Worm (Caenorhabditis elegans): ENCODE data around the gene Y37E11B.10.

The Y37E11B.10 gene

ce11 chrIV:3590821-3591220, 15.4 kb downstream of the Y37E11B.10 start:
- TF ChIP-seq let-526 (GFP tag; IDR thresholded peaks at IDR 0.05) (no peak), zfh-2 (GFP tag; conservative IDR thresholded peaks at IDR 0.05) (peak; percentile 70)

- TF ChIP-seq dox-1 (GFP tag; IDR thresholded peaks at IDR 0.05): 0 out of 2 replicates have a peak, but pooled peaks have one; percentile 9
Observed at ce11 chrIV:3582806-3583205, 23.5 kb downstream of the Y37E11B.10 start, which contains the start of gene blos-7. TSS of gene blos-7 (minus strand) at chrIV:3582906.

- TF ChIP-seq gei-17 (GFP tag; optimal IDR thresholded peaks at IDR 0.05): no peak
- peak; percentile 56 for TF ChIP-seq mcd-1 (GFP tag; IDR thresholded peaks at IDR 0.05)
Observed at ce11 chrIV:3579477-3579975, 26.7 kb downstream of the Y37E11B.10 start, which contains the start of gene Y37E11B.1. TSS of gene Y37E11B.1 (plus strand) at chrIV:3579621.

- no peak for TF ChIP-seq ceh-58 (GFP tag; IDR thresholded peaks at IDR 0.05)
- TF ChIP-seq B0035.1 (tag; optimal IDR thresholded peaks at IDR 0.05): no peak
- TF ChIP-seq hmg-1.2 (GFP tag; IDR thresholded peaks at IDR 0.05): peak; percentile 43; the same call in 1 of the 2 replicates
Observed at ce11 chrIV:3578667-3579066, 27.6 kb downstream of the Y37E11B.10 start.

- no peak for TF ChIP-seq mxl-1 (tag; optimal IDR thresholded peaks at IDR 0.05)
- no peak for TF ChIP-seq ceh-58 (GFP tag; IDR thresholded peaks at IDR 0.05)
- TF ChIP-seq efl-1 (GFP tag; optimal IDR thresholded peaks at IDR 0.05): no peak
- TF ChIP-seq ceh-100 (GFP tag; IDR thresholded peaks at IDR 0.05): no peak
- no peak for TF ChIP-seq K11D2.4 (GFP tag; IDR thresholded peaks at IDR 0.05)
- no peak for TF ChIP-seq F57C9.4 (tag; optimal IDR thresholded peaks at IDR 0.05)
- TF ChIP-seq mel-28 (tag; optimal IDR thresholded peaks at IDR 0.05; ENCODE audit: borderline replicate concordance): no peak
- TF ChIP-seq let-607 (tag; optimal IDR thresholded peaks at IDR 0.05): no peak
- TF ChIP-seq hsf-1 (GFP tag; IDR thresholded peaks at IDR 0.05): no peak
- TF ChIP-seq athp-1 (tag; optimal IDR thresholded peaks at IDR 0.05): no peak
- TF ChIP-seq rec-8 (tag; optimal IDR thresholded peaks at IDR 0.05): no peak
- TF ChIP-seq F22D6.2 (tag; optimal IDR thresholded peaks at IDR 0.05): no peak
- TF ChIP-seq hmg-1.2 (GFP tag; IDR thresholded peaks at IDR 0.05): no peak
Observed at ce11 chrIV:3578155-3578554, 28.1 kb downstream of the Y37E11B.10 start, which contains the start of gene Y37E11B.2. TSS of gene Y37E11B.2 (plus strand) at chrIV:3578455.

- TF ChIP-seq repo-1 (tag; optimal IDR thresholded peaks at IDR 0.05) (no peak), zfh-2 (GFP tag; conservative IDR thresholded peaks at IDR 0.05) (peak; percentile 66)
Observed at ce11 chrIV:3570612-3571011, 35.7 kb downstream of the Y37E11B.10 start.

- TF ChIP-seq sptf-2 (GFP tag; optimal IDR thresholded peaks at IDR 0.05) (no peak), akir-1 (GFP tag; optimal IDR thresholded peaks at IDR 0.05) (no peak), nhr-179 (tag; optimal IDR thresholded peaks at IDR 0.05) (no peak), dpl-1 (GFP tag; optimal IDR thresholded peaks at IDR 0.05) (no peak), F37B4.10 (GFP tag; IDR thresholded peaks at IDR 0.05) (0 out of 2 replicates have a peak, but pooled peaks have one; percentile 25), lir-1 (GFP tag; conservative IDR thresholded peaks at IDR 0.05) (no peak), C17E4.6 (GFP tag; IDR thresholded peaks at IDR 0.05) (no peak), fkh-3 (tag; optimal IDR thresholded peaks at IDR 0.05) (no peak), ama-1 (optimal IDR thresholded peaks at IDR 0.05) (no peak), ama-1 (GFP tag; optimal IDR thresholded peaks at IDR 0.05) (no peak), dpff-1 (tag; optimal IDR thresholded peaks at IDR 0.05) (no peak), zfh-2 (GFP tag; conservative IDR thresholded peaks at IDR 0.05) (peak; percentile 71), nfya-1 (tag; optimal IDR thresholded peaks at IDR 0.05; ENCODE audit: borderline replicate concordance, insufficient read depth) (no peak), lag-1 (GFP tag; IDR thresholded peaks at IDR 0.05) (no peak), snpc-4 (GFP tag; optimal IDR thresholded peaks at IDR 0.05) (peak; percentile 3), snpc-4 (tag; optimal IDR thresholded peaks at IDR 0.05) (peak in 3 of 4 experiments; percentile 27 to 85 (median 70))
Observed at ce11 chrIV:3568608-3569007, 37.7 kb downstream of the Y37E11B.10 start, which contains the start of gene otpl-1. TSS of gene otpl-1 (plus strand) at chrIV:3568979.

Data from whole organism, young adult.